Fruit fly (Drosophila melanogaster) whole organism, embryonic: ENCODE data around the gene CG46309.

Experiments used
- Ada2b ChIP-seq: fragments of 200-800 bp; sonication (Bioruptor generic); IDR thresholded peaks from 2 replicates; pipeline ENCODE4 v1.3.6; 2022; ENCODE audit warnings: missing biosample characterization, missing genetic modification characterization
- CG10274 ChIP-seq: fragments of 200-800 bp; sonication (Bioruptor generic); optimal IDR thresholded peaks from 3 replicates; lab custom pipeline; 2017; ENCODE audit warnings: missing biosample characterization, mild to moderate bottlenecking, missing genetic modification characterization
- CG10366 ChIP-seq: fragments of 200-800 bp; sonication (Bioruptor generic); IDR thresholded peaks from 2 replicates; pipeline ENCODE4 v1.3.6; 2022; ENCODE audit warnings: missing biosample characterization, missing genetic modification characterization
- CG10654 ChIP-seq: fragments of 200-800 bp; sonication (Bioruptor generic); optimal IDR thresholded peaks from 2 replicates; lab custom pipeline; 2016; ENCODE audit warnings: missing biosample characterization, missing genetic modification characterization
- CG10979 ChIP-seq: fragments of 200-800 bp; sonication (Bioruptor generic); optimal IDR thresholded peaks from 2 replicates; lab custom pipeline; 2018; ENCODE audit warnings: missing biosample characterization, mild to moderate bottlenecking, missing genetic modification characterization, moderate library complexity
- CG14667 ChIP-seq: fragments of 200-800 bp; sonication (Bioruptor generic); IDR thresholded peaks from 2 replicates; pipeline ENCODE4 v1.3.6; 2022; ENCODE audit warnings: missing biosample characterization, missing genetic modification characterization
- CG14710 ChIP-seq: fragments of 200-800 bp; sonication (Bioruptor generic); optimal IDR thresholded peaks from 3 replicates; lab custom pipeline; 2019; ENCODE audit warnings: missing biosample characterization, mild to moderate bottlenecking, missing genetic modification characterization, moderate library complexity
- CG16815 ChIP-seq: fragments of 200-800 bp; sonication (Bioruptor generic); optimal IDR thresholded peaks from 3 replicates; lab custom pipeline; 2017; ENCODE audit warnings: missing biosample characterization, mild to moderate bottlenecking, missing genetic modification characterization
- CG17612 ChIP-seq: fragments of 200-800 bp; sonication (Bioruptor generic); IDR thresholded peaks from 2 replicates; pipeline ENCODE4 v1.3.6; 2022; ENCODE audit warnings: missing biosample characterization, missing genetic modification characterization
- CG2129 ChIP-seq: fragments of 200-800 bp; sonication (Bioruptor generic); IDR thresholded peaks from 2 replicates; pipeline ENCODE4 v1.3.6; 2022; ENCODE audit warnings: missing biosample characterization, missing genetic modification characterization; ENCODE audit not compliant: partially characterized antibody
- CG31441 ChIP-seq: fragments of 200-800 bp; sonication (Bioruptor generic); IDR thresholded peaks from 2 replicates; pipeline ENCODE4 v1.3.6; 2022; ENCODE audit warnings: missing biosample characterization, missing genetic modification characterization
- CG32532 ChIP-seq: fragments of 200-800 bp; sonication (Bioruptor generic); IDR thresholded peaks from 2 replicates; pipeline ENCODE4 v1.3.6; 2022; ENCODE audit warnings: missing biosample characterization, missing genetic modification characterization
- CG32767 ChIP-seq: fragments of 200-800 bp; sonication (Bioruptor generic); IDR thresholded peaks from 2 replicates; pipeline ENCODE4 v1.3.6; 2022; ENCODE audit warnings: missing biosample characterization, missing genetic modification characterization
- CG3847 ChIP-seq: fragments of 200-800 bp; sonication (Bioruptor generic); IDR thresholded peaks from 2 replicates; pipeline ENCODE4 v1.3.6; 2022; ENCODE audit warnings: missing biosample characterization, missing genetic modification characterization
- CG4282 ChIP-seq: fragments of 200-800 bp; sonication (Bioruptor generic); optimal IDR thresholded peaks from 2 replicates; lab custom pipeline; 2016; ENCODE audit warnings: missing biosample characterization, missing genetic modification characterization
- CG5953 ChIP-seq: fragments of 200-800 bp; sonication (Bioruptor generic); IDR thresholded peaks from 2 replicates; pipeline ENCODE4 v1.3.6; 2022; ENCODE audit warnings: missing biosample characterization, missing genetic modification characterization
- CG6689 ChIP-seq: fragments of 200-800 bp; sonication (Bioruptor generic); IDR thresholded peaks from 2 replicates; pipeline ENCODE4 v1.3.6; 2022; ENCODE audit warnings: missing biosample characterization, missing genetic modification characterization
- CG7963 ChIP-seq: fragments of 200-800 bp; sonication (Bioruptor generic); IDR thresholded peaks from 3 replicates; pipeline ENCODE4 v1.3.6; 2022; ENCODE audit warnings: missing biosample characterization, missing genetic modification characterization; ENCODE audit not compliant: partially characterized antibody
- CTCF ChIP-seq: fragments of 200-800 bp; sonication (Bioruptor generic); optimal IDR thresholded peaks from 2 replicates; lab custom pipeline; 2017; ENCODE audit warnings: missing biosample characterization, mild to moderate bottlenecking, missing genetic modification characterization, moderate library complexity
- CkIIα-i1 ChIP-seq: fragments of 200-800 bp; sonication (Bioruptor generic); IDR thresholded peaks from 2 replicates; pipeline ENCODE4 v1.3.6; 2022; ENCODE audit warnings: missing biosample characterization, missing genetic modification characterization
- Deaf1 ChIP-seq: fragments of 200-800 bp; optimal IDR thresholded peaks from 3 replicates; lab custom pipeline; 2019; ENCODE audit warnings: missing biosample characterization, mild to moderate bottlenecking, missing genetic modification characterization, moderate library complexity
- Drgx ChIP-seq: fragments of 200-800 bp; sonication (Bioruptor generic); IDR thresholded peaks from 2 replicates; pipeline ENCODE4 v1.3.6; 2022; ENCODE audit warnings: missing biosample characterization, missing genetic modification characterization
- Fer2 ChIP-seq: fragments of 200-800 bp; sonication (Bioruptor generic); optimal IDR thresholded peaks from 2 replicates; lab custom pipeline; 2018; ENCODE audit warnings: missing biosample characterization, mild to moderate bottlenecking, missing genetic modification characterization, moderate library complexity
- HLHmδ ChIP-seq: fragments of 200-800 bp; sonication (Bioruptor generic); optimal IDR thresholded peaks from 2 replicates; lab custom pipeline; 2018; ENCODE audit warnings: missing biosample characterization, mild to moderate bottlenecking, missing genetic modification characterization, moderate library complexity
- Hmr ChIP-seq: fragments of 200-800 bp; sonication (Bioruptor generic); optimal IDR thresholded peaks from 3 replicates; lab custom pipeline; 2017; ENCODE audit warnings: mild to moderate bottlenecking, missing biosample characterization, missing genetic modification reagents, missing genetic modification characterization
- Hsf ChIP-seq: fragments of 200-800 bp; sonication (Bioruptor generic); optimal IDR thresholded peaks from 3 replicates; lab custom pipeline; 2016; ENCODE audit warnings: missing biosample characterization, missing genetic modification characterization
- Mad ChIP-seq: fragments of 200-800 bp; sonication (Bioruptor generic); optimal IDR thresholded peaks from 2 replicates; lab custom pipeline; 2016; ENCODE audit warnings: missing biosample characterization, missing genetic modification characterization
- Neu2 ChIP-seq: fragments of 200-800 bp; sonication (Bioruptor generic); optimal IDR thresholded peaks from 3 replicates; lab custom pipeline; 2016; ENCODE audit warnings: missing biosample characterization, missing genetic modification characterization, borderline replicate concordance
- Tbp ChIP-seq: fragments of >200 bp; optimal IDR thresholded peaks from 2 replicates; lab custom pipeline; 2018; ENCODE audit warnings: missing biosample characterization, missing genetic modification characterization
- al ChIP-seq: fragments of 200-800 bp; sonication (Bioruptor generic); IDR thresholded peaks from 2 replicates; pipeline ENCODE4 v1.3.6; 2022; ENCODE audit warnings: missing biosample characterization, missing genetic modification characterization
- bowl ChIP-seq: fragments of 200-800 bp; sonication (Bioruptor generic); IDR thresholded peaks from 2 replicates; pipeline ENCODE4 v1.3.6; 2022; ENCODE audit warnings: missing biosample characterization, missing genetic modification characterization
- btn ChIP-seq: fragments of 200-800 bp; sonication (Bioruptor generic); optimal IDR thresholded peaks from 2 replicates; lab custom pipeline; 2016; ENCODE audit warnings: missing biosample characterization, missing genetic modification characterization
- ems ChIP-seq: fragments of 200-800 bp; sonication (Bioruptor generic); optimal IDR thresholded peaks from 3 replicates; lab custom pipeline; 2016; ENCODE audit warnings: missing biosample characterization, missing genetic modification characterization
- gsb-n ChIP-seq: fragments of 200-800 bp; sonication (Bioruptor generic); optimal IDR thresholded peaks from 3 replicates; lab custom pipeline; 2018; ENCODE audit warnings: missing biosample characterization, mild to moderate bottlenecking, missing genetic modification characterization
- hb ChIP-seq: fragments of 200-800 bp; sonication (Bioruptor generic); IDR thresholded peaks from 3 replicates; pipeline ENCODE4 v1.3.6; 2022; ENCODE audit warnings: missing biosample characterization, missing genetic modification characterization; ENCODE audit not compliant: partially characterized antibody
- jumu ChIP-seq: fragments of 200-800 bp; sonication (Bioruptor generic); optimal IDR thresholded peaks from 3 replicates; lab custom pipeline; 2016; ENCODE audit warnings: missing biosample characterization, missing genetic modification characterization
- lov ChIP-seq, 2 experiments: fragments of 200-800 bp in 1 of 2; fragments of >200 bp in 1 of 2; sonication (Bioruptor generic) in 1 of 2; IDR thresholded peaks in 1 of 2; optimal IDR thresholded peaks in 1 of 2; 2 replicates in 1 of 2; 3 replicates in 1 of 2; pipeline versions ENCODE4 v1.3.6 to Lab custom; 2017 to 2022; ENCODE audit warnings: missing biosample characterization in 1 of 2, missing genetic modification characterization in 1 of 2
- mirr ChIP-seq: fragments of 200-800 bp; sonication (Bioruptor generic); optimal IDR thresholded peaks from 3 replicates; lab custom pipeline; 2018; ENCODE audit warnings: missing biosample characterization, mild to moderate bottlenecking, missing genetic modification characterization
- nerfin-1 ChIP-seq: fragments of 200-800 bp; sonication (Bioruptor generic); optimal IDR thresholded peaks from 3 replicates; lab custom pipeline; 2019; ENCODE audit warnings: missing biosample characterization, mild to moderate bottlenecking, missing genetic modification characterization, moderate library complexity
- otp ChIP-seq: fragments of 200-800 bp; sonication (Bioruptor generic); IDR thresholded peaks from 3 replicates; pipeline ENCODE4, ENCODE4 v1.3.6; 2022; ENCODE audit warnings: missing biosample characterization, missing genetic modification characterization
- p53 ChIP-seq: fragments of 200-800 bp; sonication (Bioruptor generic); optimal IDR thresholded peaks from 2 replicates; lab custom pipeline; 2016; ENCODE audit warnings: missing biosample characterization, missing genetic modification characterization
- scrt ChIP-seq: fragments of 200-800 bp; sonication (Bioruptor generic); optimal IDR thresholded peaks from 2 replicates; lab custom pipeline; 2018; ENCODE audit warnings: missing biosample characterization, mild to moderate bottlenecking, missing genetic modification characterization, moderate library complexity
- sna ChIP-seq: fragments of 200-800 bp; sonication (Bioruptor generic); IDR thresholded peaks from 2 replicates; pipeline ENCODE4 v1.3.6; 2022; ENCODE audit warnings: missing biosample characterization, missing genetic modification characterization; ENCODE audit not compliant: partially characterized antibody
- ssp ChIP-seq: fragments of 200-800 bp; sonication (Bioruptor generic); IDR thresholded peaks from 2 replicates; pipeline ENCODE4 v1.3.6; 2022; ENCODE audit warnings: missing biosample characterization, missing genetic modification characterization
- tin ChIP-seq: fragments of 200-800 bp; sonication (Bioruptor generic); optimal IDR thresholded peaks from 3 replicates; lab custom pipeline; 2016; ENCODE audit warnings: missing biosample characterization, missing genetic modification characterization
- tll ChIP-seq, 2 experiments: fragments of 200-800 bp in 1 of 2; fragments of >200 bp in 1 of 2; sonication (Bioruptor generic) in 1 of 2; optimal IDR thresholded peaks; 2 replicates each; lab custom pipeline; 2017 to 2019; ENCODE audit warnings: missing biosample characterization in 2 of 2, missing genetic modification characterization in 2 of 2, mild to moderate bottlenecking in 1 of 2, moderate library complexity in 1 of 2
- ttk ChIP-seq: fragments of 200-800 bp; sonication (Bioruptor generic); IDR thresholded peaks from 2 replicates; pipeline ENCODE4 v2.1.2; 2022; ENCODE audit warnings: missing biosample characterization, missing genetic modification characterization
- zen ChIP-seq: fragments of 200-800 bp; sonication (Bioruptor generic); optimal IDR thresholded peaks from 3 replicates; lab custom pipeline; 2018; ENCODE audit warnings: missing biosample characterization, mild to moderate bottlenecking, missing genetic modification characterization, moderate library complexity

The CG46309 gene

dm6 chr2L:16299466-16300311, 48.1 kb upstream of the CG46309 start, which contains the start of the genes heix and CG17328 (continued):
- peak; percentile 65 for TF ChIP-seq CG6689 (GFP tag; lab: Robert Waterston, UW)
- no peak for TF ChIP-seq Deaf1 (tag; lab: Kevin White, UChicago)
- TF ChIP-seq CG31441 (GFP tag; lab: Robert Waterston, UW) = no peak; the same call in 1 of the 2 replicates
- no peak for TF ChIP-seq hb
- TF ChIP-seq tin = peak; percentile 73
- no peak for TF ChIP-seq CkIIα-i1 (GFP tag; lab: Robert Waterston, UW)
- TF ChIP-seq Ada2b = peak; percentile 71
- TF ChIP-seq nerfin-1 = peak; percentile 39
- TF ChIP-seq tll (GFP tag; optimal IDR thresholded peaks at IDR 0.05; lab: Kevin White, UChicago) = peak in 1 of 2 experiments; percentile 50
- peak; percentile 43; the same call in 1 of the 2 replicates for TF ChIP-seq CG5953 (GFP tag; lab: Robert Waterston, UW)
- TF ChIP-seq CG10979 (tag; lab: Kevin White, UChicago) = peak; percentile 45
- TF ChIP-seq CG2129 (GFP tag; lab: Robert Waterston, UW) = no peak
- peak; percentile 70; the same call in 1 of the 2 replicates for TF ChIP-seq CG10366 (GFP tag; lab: Robert Waterston, UW)
- peak; percentile 69; the same call in 1 of the 2 replicates for TF ChIP-seq CG3847 (GFP tag; lab: Robert Waterston, UW)
- TF ChIP-seq Hsf (GFP tag; lab: Kevin White, UChicago) = peak; percentile 76
- no peak for TF ChIP-seq p53 (GFP tag; lab: Kevin White, UChicago)
- 0 out of 2 replicates have a peak, but pooled peaks have one; percentile 20 for TF ChIP-seq Drgx (GFP tag; lab: Robert Waterston, UW)
- peak; percentile 69 for TF ChIP-seq Mad (GFP tag; lab: Kevin White, UChicago)
- 0 out of 2 replicates have a peak, but pooled peaks have one; percentile 11 for TF ChIP-seq CG17612
- peak; percentile 75 for TF ChIP-seq Fer2 (tag; lab: Kevin White, UChicago)
- TF ChIP-seq CG14667 (GFP tag; lab: Robert Waterston, UW) = no peak; the same call in 1 of the 2 replicates
- TF ChIP-seq Tbp = no peak
- TF ChIP-seq CG10654 = peak; percentile 70
- TF ChIP-seq CG32767 (GFP tag; lab: Robert Waterston, UW) = no peak; the same call in 1 of the 2 replicates
- no peak for TF ChIP-seq sna (GFP tag; lab: Robert Waterston, UW)
- no peak for TF ChIP-seq Neu2 (GFP tag; lab: Kevin White, UChicago)
- TF ChIP-seq CG7963 (GFP tag; lab: Robert Waterston, UW) = no peak
- no peak for TF ChIP-seq CG10274 (GFP tag; lab: Kevin White, UChicago)
- TF ChIP-seq scrt (GFP tag; lab: Kevin White, UChicago) = peak; percentile 37
- no peak for TF ChIP-seq bowl (GFP tag; lab: Robert Waterston, UW)
- peak; percentile 52 for TF ChIP-seq ems (GFP tag; lab: Kevin White, UChicago)
- TF ChIP-seq CG32532 (GFP tag; lab: Robert Waterston, UW) = peak; percentile 82; the same call in 1 of the 2 replicates
- TF ChIP-seq CTCF (GFP tag; lab: Kevin White, UChicago) = no peak
- no peak for TF ChIP-seq lov (optimal IDR thresholded peaks at IDR 0.05; lab: Kevin White, UChicago)
- TF ChIP-seq lov (GFP tag; IDR thresholded peaks at IDR 0.05; lab: Robert Waterston, UW) = no peak
- peak; percentile 50 for TF ChIP-seq gsb-n (tag; lab: Kevin White, UChicago)
- TF ChIP-seq CG4282 (GFP tag; lab: Kevin White, UChicago) = no peak
- peak; percentile 69 for TF ChIP-seq al (GFP tag; lab: Robert Waterston, UW)
- TF ChIP-seq btn (GFP tag; lab: Kevin White, UChicago) = no peak
- peak; percentile 50 for TF ChIP-seq jumu
- TF ChIP-seq mirr (GFP tag; lab: Kevin White, UChicago) = peak; percentile 37
- peak; percentile 43 for TF ChIP-seq ssp (GFP tag; lab: Robert Waterston, UW)
- TF ChIP-seq zen (tag; lab: Kevin White, UChicago) = peak; percentile 54
- no peak for TF ChIP-seq Hmr
- TF ChIP-seq CG16815 = peak; percentile 67
- TF ChIP-seq HLHmδ = no peak
- TF ChIP-seq CG14710 (tag; lab: Kevin White, UChicago) = peak; percentile 94
- TF ChIP-seq ttk = peak; percentile 68
- no peak; the same call in 1 of the 3 replicates for TF ChIP-seq otp (GFP tag; lab: Robert Waterston, UW)
